Worm (Caenorhabditis elegans) whole organism, young adult: ENCODE results near the gene ddr-1.

ENCODE experiments used
- B0019.2 ChIP-seq: fragments of 200-800 bp; sonication (Bioruptor generic); conservative IDR thresholded peaks from 2 replicates; pipeline ENCODE4 v1.3.6; 2022; ENCODE audit warnings: missing genetic modification reagents, missing genetic modification characterization, missing compliant biosample characterization
- B0035.1 ChIP-seq: sonication (generic microtip); optimal IDR thresholded peaks from 2 replicates; lab custom pipeline; 2016; ENCODE audit warnings: missing genetic modification characterization, mild to moderate bottlenecking, missing compliant biosample characterization, missing genotype, missing genetic modification reagents
- D2030.7 ChIP-seq: fragments of 200-800 bp; sonication (Bioruptor generic); IDR thresholded peaks from 2 replicates; pipeline ENCODE4 v1.3.6; 2022; ENCODE audit warnings: missing genetic modification reagents, missing genetic modification characterization, missing compliant biosample characterization
- F22D6.2 ChIP-seq: sonication (generic microtip); optimal IDR thresholded peaks from 2 replicates; lab custom pipeline; 2016; ENCODE audit warnings: mild to moderate bottlenecking, missing genetic modification characterization, missing compliant biosample characterization
- F39B2.1 ChIP-seq: fragments of 200-800 bp; sonication (Bioruptor generic); IDR thresholded peaks from 2 replicates; pipeline ENCODE4 v1.3.6; 2022; ENCODE audit warnings: missing genetic modification reagents, missing genetic modification characterization, missing compliant biosample characterization
- Y56A3A.18 ChIP-seq: fragments of 200-800 bp; sonication (Bioruptor generic); IDR thresholded peaks from 2 replicates; pipeline ENCODE4 v1.3.6; 2022; ENCODE audit warnings: missing genetic modification reagents, missing genetic modification characterization, missing compliant biosample characterization
- Y95B8A.8 ChIP-seq: fragments of 200-800 bp; sonication (Bioruptor generic); IDR thresholded peaks from 2 replicates; pipeline ENCODE4 v1.3.6; 2022; ENCODE audit warnings: missing genetic modification reagents, missing genetic modification characterization, missing compliant biosample characterization
- ZK185.1 ChIP-seq: sonication (generic microtip); optimal IDR thresholded peaks from 2 replicates; lab custom pipeline; 2016; ENCODE audit warnings: mild to moderate bottlenecking, missing genetic modification characterization, missing compliant biosample characterization; ENCODE audit not compliant: poor library complexity, severe bottlenecking
- aptf-2 ChIP-seq: fragments of 200-800 bp; sonication (Bioruptor generic); conservative IDR thresholded peaks from 2 replicates; pipeline ENCODE4 v1.3.6; 2022; ENCODE audit warnings: missing genetic modification reagents, missing genetic modification characterization, missing compliant biosample characterization
- aptf-3 ChIP-seq: fragments of 200-800 bp; sonication (Bioruptor generic); IDR thresholded peaks from 2 replicates; pipeline ENCODE4 v1.3.6; 2022; ENCODE audit warnings: missing genetic modification characterization, missing compliant biosample characterization
- athp-1 ChIP-seq: sonication (generic microtip); optimal IDR thresholded peaks from 2 replicates; lab custom pipeline; 2017; ENCODE audit warnings: mild to moderate bottlenecking, missing genetic modification characterization, missing compliant biosample characterization
- attf-6 ChIP-seq: fragments of 200-800 bp; sonication (Bioruptor generic); IDR thresholded peaks from 2 replicates; pipeline ENCODE4 v1.3.6; 2022; ENCODE audit warnings: missing genetic modification reagents, missing genetic modification characterization, missing compliant biosample characterization
- cebp-1 ChIP-seq, 2 experiments: fragments of 200-800 bp in 1 of 2; sonication (Bioruptor generic) in 1 of 2; sonication (generic microtip) in 1 of 2; IDR thresholded peaks in 1 of 2; optimal IDR thresholded peaks in 1 of 2; 2 replicates each; pipeline versions ENCODE4 v1.3.6 to Lab custom; 2017 to 2022; ENCODE audit warnings: missing compliant biosample characterization in 2 of 2, missing genetic modification characterization in 2 of 2, mild to moderate bottlenecking in 1 of 2, missing genetic modification reagents in 1 of 2, moderate library complexity in 1 of 2
- ceh-91 ChIP-seq: fragments of 200-800 bp; sonication (Bioruptor generic); IDR thresholded peaks from 2 replicates; pipeline ENCODE4 v1.3.6; 2022; ENCODE audit warnings: missing genetic modification reagents, missing genetic modification characterization, missing compliant biosample characterization
- dox-1 ChIP-seq: fragments of 200-800 bp; sonication (Bioruptor generic); IDR thresholded peaks from 2 replicates; pipeline ENCODE4 v1.3.6; 2022; ENCODE audit warnings: missing genetic modification reagents, missing genetic modification characterization, missing compliant biosample characterization
- egrh-3 ChIP-seq: fragments of 200-800 bp; sonication (Bioruptor generic); IDR thresholded peaks from 2 replicates; pipeline ENCODE4 v1.3.6; 2022; ENCODE audit warnings: missing genetic modification reagents, missing genetic modification characterization, missing compliant biosample characterization
- gei-17 ChIP-seq: fragments of 200-800 bp; sonication (Bioruptor generic); optimal IDR thresholded peaks from 2 replicates; lab custom pipeline; 2018; ENCODE audit warnings: mild to moderate bottlenecking, missing genetic modification characterization, missing compliant biosample characterization
- hmg-1.2 ChIP-seq: fragments of 200-800 bp; sonication (Bioruptor generic); IDR thresholded peaks from 2 replicates; pipeline ENCODE4 v1.3.6; 2022; ENCODE audit warnings: missing genetic modification reagents, missing genetic modification characterization, missing compliant biosample characterization
- hmg-20 ChIP-seq: fragments of 200-800 bp; sonication (Bioruptor generic); IDR thresholded peaks from 2 replicates; pipeline ENCODE4 v1.3.6; 2022; ENCODE audit warnings: missing genetic modification reagents, missing genetic modification characterization, missing compliant biosample characterization
- let-526 ChIP-seq: fragments of 200-800 bp; sonication (Bioruptor generic); IDR thresholded peaks from 2 replicates; pipeline ENCODE4 v1.3.6; 2022; ENCODE audit warnings: missing genetic modification reagents, missing genetic modification characterization, missing compliant biosample characterization
- let-607 ChIP-seq, 2 experiments: fragments of 200-800 bp in 1 of 2; sonication (Bioruptor generic) in 1 of 2; sonication (generic microtip) in 1 of 2; optimal IDR thresholded peaks; 2 replicates each; lab custom pipeline; 2016 to 2018; ENCODE audit warnings: mild to moderate bottlenecking in 2 of 2, missing compliant biosample characterization in 2 of 2, missing genetic modification characterization in 2 of 2, moderate library complexity in 2 of 2, missing genotype in 1 of 2
- lin-40 ChIP-seq: sonication (generic microtip); optimal IDR thresholded peaks from 2 replicates; lab custom pipeline; 2016; ENCODE audit warnings: missing genetic modification characterization, mild to moderate bottlenecking, missing compliant biosample characterization, missing genotype, missing genetic modification reagents
- madf-8 ChIP-seq: fragments of 200-800 bp; sonication (Bioruptor generic); conservative IDR thresholded peaks from 2 replicates; pipeline ENCODE4 v1.3.6; 2022; ENCODE audit warnings: missing genetic modification reagents, missing genetic modification characterization, missing compliant biosample characterization
- mcd-1 ChIP-seq: fragments of 200-800 bp; sonication (Bioruptor generic); IDR thresholded peaks from 2 replicates; pipeline ENCODE4 v1.3.6; 2022; ENCODE audit warnings: missing genetic modification reagents, missing genetic modification characterization, missing compliant biosample characterization
- nfya-2 ChIP-seq: fragments of 200-800 bp; sonication (Bioruptor generic); IDR thresholded peaks from 2 replicates; pipeline ENCODE4 v1.3.6; 2022; ENCODE audit warnings: missing genetic modification reagents, missing genetic modification characterization, missing compliant biosample characterization
- nhr-120 ChIP-seq: fragments of 200-800 bp; sonication (Bioruptor generic); IDR thresholded peaks from 2 replicates; pipeline ENCODE4 v1.3.6; 2022; ENCODE audit warnings: missing genetic modification characterization, missing compliant biosample characterization
- nhr-27 ChIP-seq: fragments of 200-800 bp; sonication (Bioruptor generic); optimal IDR thresholded peaks from 2 replicates; lab custom pipeline; 2018; ENCODE audit warnings: mild to moderate bottlenecking, missing genetic modification characterization, moderate library complexity, missing compliant biosample characterization
- nhr-80 ChIP-seq: sonication (generic microtip); optimal IDR thresholded peaks from 2 replicates; lab custom pipeline; 2016; ENCODE audit warnings: missing genetic modification characterization, missing compliant biosample characterization
- snpc-3.4 ChIP-seq: sonication (generic microtip); optimal IDR thresholded peaks from 2 replicates; lab custom pipeline; 2017; ENCODE audit warnings: missing genetic modification characterization, mild to moderate bottlenecking, missing compliant biosample characterization, antibody characterized with exemption, moderate library complexity, missing genotype, missing genetic modification reagents
- snpc-4 ChIP-seq, 5 experiments: fragments of 150-350 bp in 1 of 5; sonication (generic microtip) in 4 of 5; optimal IDR thresholded peaks; 2 replicates each; lab custom pipeline; 2014 to 2018; ENCODE audit warnings: missing genetic modification characterization in 5 of 5, missing biosample characterization in 3 of 5, antibody characterized with exemption in 2 of 5, mild to moderate bottlenecking in 2 of 5, missing compliant biosample characterization in 2 of 5, missing genotype in 2 of 5, moderate library complexity in 2 of 5, missing genetic modification reagents in 1 of 5
- tbx-9 ChIP-seq: sonication (generic microtip); optimal IDR thresholded peaks from 2 replicates; lab custom pipeline; 2016; ENCODE audit warnings: borderline replicate concordance, missing genetic modification characterization, inconsistent platforms, missing compliant biosample characterization
- zim-3 ChIP-seq: sonication (generic microtip); optimal IDR thresholded peaks from 2 replicates; lab custom pipeline; 2017; ENCODE audit warnings: mild to moderate bottlenecking, missing genetic modification characterization, moderate library complexity, missing compliant biosample characterization
- ztf-18 ChIP-seq: sonication (generic microtip); optimal IDR thresholded peaks from 2 replicates; lab custom pipeline; 2016; ENCODE audit warnings: missing genotype, mild to moderate bottlenecking, missing genetic modification characterization, missing compliant biosample characterization
- ztf-22 ChIP-seq: fragments of 200-800 bp; sonication (Bioruptor generic); optimal IDR thresholded peaks from 2 replicates; lab custom pipeline; 2018; ENCODE audit warnings: mild to moderate bottlenecking, missing genetic modification characterization, moderate library complexity, missing compliant biosample characterization
- ztf-25 ChIP-seq: fragments of 200-800 bp; sonication (Bioruptor generic); IDR thresholded peaks from 2 replicates; pipeline ENCODE4 v1.3.6; 2022; ENCODE audit warnings: missing genetic modification reagents, missing genetic modification characterization, missing compliant biosample characterization

The ddr-1 gene

DNA sequence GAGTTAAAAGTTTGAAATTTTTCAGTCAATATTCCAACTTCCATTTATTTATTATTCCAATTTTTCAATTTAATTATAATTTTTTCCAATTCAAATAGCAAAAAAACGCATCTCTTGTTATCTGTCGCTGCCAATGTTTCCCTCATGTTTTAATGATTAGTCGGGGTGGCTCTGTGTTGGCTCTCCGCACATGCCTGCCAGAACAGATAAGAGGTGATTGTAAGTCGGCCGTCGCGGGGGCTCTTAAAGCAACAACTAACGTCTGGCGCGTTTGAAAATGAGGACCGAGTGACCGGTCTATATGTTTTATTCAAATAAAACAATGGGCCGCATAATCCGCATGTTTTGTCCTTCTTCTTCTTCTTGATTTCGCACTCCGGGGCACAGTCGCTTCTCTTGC is 15.3 kb downstream of the ddr-1 start:
- TF ChIP-seq nhr-80 (tag; lab: Kevin White, UChicago): peak; percentile 64
- TF ChIP-seq Y56A3A.18 (GFP tag; lab: Robert Waterston, UW): no peak
- no peak for TF ChIP-seq lin-40 (tag; lab: Kevin White, UChicago)
- 0 out of 2 replicates have a peak, but pooled peaks have one; percentile 18 for TF ChIP-seq dox-1
- no peak for TF ChIP-seq gei-17 (GFP tag; lab: Kevin White, UChicago)
- no peak for TF ChIP-seq nfya-2 (GFP tag; lab: Robert Waterston, UW)
- no peak for TF ChIP-seq nhr-27 (tag; lab: Kevin White, UChicago)
- no peak for TF ChIP-seq ZK185.1 (tag; lab: Kevin White, UChicago)
- TF ChIP-seq F22D6.2 (tag; lab: Kevin White, UChicago): no peak
- TF ChIP-seq let-526 (GFP tag; lab: Robert Waterston, UW): 0 out of 2 replicates have a peak, but pooled peaks have one; percentile 11
- TF ChIP-seq ztf-22: no peak
- no peak for TF ChIP-seq attf-6 (GFP tag; lab: Robert Waterston, UW)
- TF ChIP-seq snpc-3.4: no peak
- no peak for TF ChIP-seq aptf-3
- no peak for TF ChIP-seq ztf-25
- no peak for TF ChIP-seq D2030.7 (GFP tag; lab: Robert Waterston, UW)

DNA sequence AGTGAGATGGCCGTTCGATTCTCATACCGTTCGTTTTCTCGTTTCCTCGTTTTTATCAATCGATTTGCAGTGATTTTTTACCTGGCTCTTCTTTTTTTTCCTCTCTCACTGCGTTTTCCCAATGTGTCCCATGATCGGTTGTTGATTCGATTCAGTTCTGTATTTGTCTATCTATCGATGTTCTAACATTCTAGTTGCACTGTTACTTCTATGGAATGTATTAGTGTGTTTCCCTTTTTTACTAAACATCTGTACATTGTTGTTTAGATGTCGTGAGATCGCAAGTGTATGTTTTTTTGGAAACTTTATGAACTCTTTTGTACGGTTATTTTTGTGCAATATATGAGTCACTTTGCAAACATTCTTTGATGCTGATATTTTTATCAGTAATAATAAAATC is 16.6 kb downstream of the ddr-1 start:
- TF ChIP-seq snpc-4 (GFP tag; optimal IDR thresholded peaks at IDR 0.05; lab: Kevin White, UChicago) (no peak), snpc-4 (tag; optimal IDR thresholded peaks at IDR 0.05; lab: Kevin White, UChicago) (no peak), hmg-1.2 (GFP tag; lab: Robert Waterston, UW) (no peak), Y95B8A.8 (GFP tag; lab: Robert Waterston, UW) (no peak), B0035.1 (tag; lab: Kevin White, UChicago) (no peak), nhr-120 (0 out of 2 replicates have a peak, but pooled peaks have one; percentile 8), hmg-20 (GFP tag; lab: Robert Waterston, UW) (no peak)

DNA sequence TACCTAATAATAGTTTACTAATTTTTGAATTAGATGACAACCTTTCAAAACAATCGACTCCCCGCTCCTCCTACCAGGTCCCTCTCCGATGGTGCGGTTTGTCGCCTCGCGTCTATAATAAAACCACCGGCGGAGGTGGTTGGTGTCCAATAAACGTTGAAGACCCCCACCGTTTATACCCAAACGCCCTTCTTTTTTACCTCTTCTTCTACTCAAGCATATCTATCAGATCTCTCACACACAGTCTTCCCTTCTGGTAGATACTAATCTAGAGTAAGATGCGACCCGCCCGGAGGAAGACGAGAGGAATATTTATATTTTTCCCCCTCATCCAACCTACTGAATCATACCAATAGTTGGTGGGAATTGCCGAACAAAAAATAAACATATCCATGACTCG is 17.8 kb downstream of the ddr-1 start:
- no peak for TF ChIP-seq aptf-2 (GFP tag; lab: Robert Waterston, UW)
- TF ChIP-seq snpc-4 (GFP tag; optimal IDR thresholded peaks at IDR 0.05; lab: Kevin White, UChicago): no peak
- no peak for TF ChIP-seq snpc-4 (tag; optimal IDR thresholded peaks at IDR 0.05; lab: Kevin White, UChicago)
- TF ChIP-seq B0019.2 (GFP tag; lab: Robert Waterston, UW): no peak
- TF ChIP-seq nhr-27 (tag; lab: Kevin White, UChicago): no peak
- no peak for TF ChIP-seq let-607 (tag; optimal IDR thresholded peaks at IDR 0.05; lab: Kevin White, UChicago)
- no peak for TF ChIP-seq ceh-91 (GFP tag; lab: Robert Waterston, UW)
- TF ChIP-seq zim-3 (tag; lab: Kevin White, UChicago): no peak
- TF ChIP-seq snpc-3.4: no peak
- TF ChIP-seq F39B2.1: no peak
- no peak for TF ChIP-seq tbx-9 (tag; lab: Kevin White, UChicago)
- no peak for TF ChIP-seq athp-1 (tag; lab: Kevin White, UChicago)
- no peak for TF ChIP-seq egrh-3 (GFP tag; lab: Robert Waterston, UW)
- no peak for TF ChIP-seq ztf-18 (tag; lab: Kevin White, UChicago)
- no peak for TF ChIP-seq ztf-22
- no peak for TF ChIP-seq madf-8 (GFP tag; lab: Robert Waterston, UW)
- no peak for TF ChIP-seq cebp-1 (GFP tag; IDR thresholded peaks at IDR 0.05; lab: Robert Waterston, UW)
- no peak for TF ChIP-seq cebp-1 (tag; optimal IDR thresholded peaks at IDR 0.05; lab: Kevin White, UChicago)
- no peak for TF ChIP-seq mcd-1
- no peak for TF ChIP-seq let-526 (GFP tag; lab: Robert Waterston, UW)
- TF ChIP-seq, all 124 proteins: peak for 0
